Worm (Caenorhabditis elegans): ENCODE measurements around the gene F09F7.6.

DNA sequence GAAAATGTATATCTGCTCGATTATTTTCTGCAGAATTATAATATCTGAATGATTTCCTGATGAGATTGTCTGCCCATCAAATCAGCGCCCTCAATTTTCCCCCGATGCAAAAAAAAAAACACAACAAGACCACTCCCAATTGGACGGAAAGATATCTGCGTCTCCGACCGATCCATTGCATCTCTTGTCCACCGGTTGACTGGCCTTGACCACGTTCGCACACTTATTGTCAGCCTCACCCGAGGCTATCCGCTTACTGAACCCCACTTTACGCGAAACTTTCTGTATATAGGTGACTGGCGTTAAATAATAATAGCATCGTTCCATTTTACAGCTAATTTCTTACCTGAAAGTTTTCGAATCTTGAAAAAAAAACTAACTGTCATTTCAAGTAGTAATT is 42.4 kb upstream of the F09F7.6 start:
- TF ChIP-seq nhr-28 (tag; optimal IDR thresholded peaks at IDR 0.05) (no peak), mep-1 (tag; optimal IDR thresholded peaks at IDR 0.05) (no peak), tbx-8 (GFP tag; optimal IDR thresholded peaks at IDR 0.05) (no peak), cnd-1 (tag; optimal IDR thresholded peaks at IDR 0.05) (no peak), ztf-11 (tag; optimal IDR thresholded peaks at IDR 0.05) (no peak), elt-3 (tag; optimal IDR thresholded peaks at IDR 0.05) (no peak), blmp-1 (tag; optimal IDR thresholded peaks at IDR 0.05) (no peak), nhr-12 (tag; optimal IDR thresholded peaks at IDR 0.05) (no peak), lin-13 (tag; optimal IDR thresholded peaks at IDR 0.05) (no peak), ces-1 (GFP tag; optimal IDR thresholded peaks at IDR 0.05) (no peak)
